Worm (Caenorhabditis elegans) whole organism, L3 larva: Measurements from ENCODE around the gene F09A5.3.

Experiments
- ZK546.5 ChIP-seq: sonication (generic microtip); optimal IDR thresholded peaks from 2 replicates; lab custom pipeline; 2017; ENCODE audit warnings: missing biosample characterization, missing genetic modification characterization
- fos-1 ChIP-seq: fragments of 150-350 bp; optimal IDR thresholded peaks from 2 replicates; lab custom pipeline; 2014; ENCODE audit warnings: missing biosample characterization, missing genetic modification characterization
- mdl-1 ChIP-seq: fragments of 150-350 bp; optimal IDR thresholded peaks from 2 replicates; lab custom pipeline; 2014; ENCODE audit warnings: missing biosample characterization, missing genetic modification characterization
- nhr-23 ChIP-seq: fragments of 150-350 bp; optimal IDR thresholded peaks from 2 replicates; lab custom pipeline; 2014; ENCODE audit warnings: missing biosample characterization, missing genetic modification reagents, missing genetic modification characterization
- nhr-237 ChIP-seq: fragments of 150-350 bp; optimal IDR thresholded peaks from 2 replicates; lab custom pipeline; 2014; ENCODE audit warnings: missing biosample characterization, missing genetic modification characterization
- nhr-76 ChIP-seq: fragments of 150-350 bp; sonication (generic microtip); optimal IDR thresholded peaks from 5 replicates; lab custom pipeline; 2014; ENCODE audit warnings: missing biosample characterization, missing genetic modification characterization
- skn-1 ChIP-seq: fragments of 150-350 bp; optimal IDR thresholded peaks from 2 replicates; lab custom pipeline; 2014; ENCODE audit warnings: missing biosample characterization, missing genetic modification characterization
- snpc-4 ChIP-seq: fragments of 150-350 bp; optimal IDR thresholded peaks from 2 replicates; lab custom pipeline; 2014; ENCODE audit warnings: missing biosample characterization, missing genetic modification characterization
- unc-39 ChIP-seq: sonication (generic microtip); optimal IDR thresholded peaks from 4 replicates; lab custom pipeline; 2017; ENCODE audit warnings: missing biosample characterization, missing genetic modification characterization
- unc-62 ChIP-seq: fragments of 150-350 bp; sonication (generic microtip); optimal IDR thresholded peaks from 4 replicates; lab custom pipeline; 2014; ENCODE audit warnings: missing biosample characterization, missing genetic modification reagents, missing genetic modification characterization

DNA sequence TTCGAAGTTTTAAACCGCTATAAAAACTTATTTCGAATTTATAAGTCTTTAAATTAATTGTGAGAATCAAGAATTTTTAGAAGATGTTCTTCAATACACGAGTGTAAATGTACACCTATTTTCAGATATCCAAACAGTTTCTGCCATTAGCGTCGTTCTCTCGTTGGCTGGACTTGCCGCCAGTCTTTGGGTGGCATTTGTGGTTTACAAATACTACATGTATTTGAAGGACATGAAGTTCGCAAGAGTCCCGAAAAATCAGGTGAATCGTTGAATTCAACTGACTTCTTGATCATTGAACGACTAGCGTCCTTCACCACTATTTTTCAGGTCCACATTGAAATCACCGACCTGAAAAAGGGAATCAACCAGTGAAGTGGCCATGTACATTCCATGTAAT is 25.7 kb upstream of the F09A5.3 start:
- TF ChIP-seq unc-62 (GFP tag; lab: Kevin White, UChicago) (no peak), nhr-76 (no peak), nhr-23 (tag; lab: Kevin White, UChicago) (no peak), mdl-1 (tag; lab: Kevin White, UChicago) (no peak), ZK546.5 (tag; lab: Kevin White, UChicago) (no peak), nhr-237 (tag; lab: Kevin White, UChicago) (no peak), skn-1 (tag; lab: Kevin White, UChicago) (no peak), fos-1 (tag; lab: Kevin White, UChicago) (no peak), unc-39 (no peak), snpc-4 (tag; lab: Kevin White, UChicago) (no peak)
